Fruit fly (Drosophila melanogaster) Kc167 (cell line): ENCODE results near the gene sphinx1.

Experiments
- Myc ChIP-seq: fragments of >200 bp; optimal IDR thresholded peaks from 2 replicates; lab custom pipeline; 2017; ENCODE audit warnings: missing external identifiers
- Sin3A ChIP-seq: fragments of >200 bp; optimal IDR thresholded peaks from 2 replicates; lab custom pipeline; 2018; ENCODE audit warnings: missing external identifiers
- h ChIP-seq: fragments of >200 bp; optimal IDR thresholded peaks from 3 replicates; lab custom pipeline; 2018; ENCODE audit warnings: missing external identifiers
- insv ChIP-seq: fragments of >200 bp; optimal IDR thresholded peaks from 3 replicates; lab custom pipeline; 2018; ENCODE audit warnings: missing external identifiers
- psq ChIP-seq: fragments of >200 bp; optimal IDR thresholded peaks from 2 replicates; lab custom pipeline; 2017; ENCODE audit warnings: missing external identifiers
- ttk ChIP-seq: sonication (Bioruptor generic); optimal IDR thresholded peaks from 2 replicates; lab custom pipeline; 2017; ENCODE audit warnings: missing external identifiers

The sphinx1 gene

DNA sequence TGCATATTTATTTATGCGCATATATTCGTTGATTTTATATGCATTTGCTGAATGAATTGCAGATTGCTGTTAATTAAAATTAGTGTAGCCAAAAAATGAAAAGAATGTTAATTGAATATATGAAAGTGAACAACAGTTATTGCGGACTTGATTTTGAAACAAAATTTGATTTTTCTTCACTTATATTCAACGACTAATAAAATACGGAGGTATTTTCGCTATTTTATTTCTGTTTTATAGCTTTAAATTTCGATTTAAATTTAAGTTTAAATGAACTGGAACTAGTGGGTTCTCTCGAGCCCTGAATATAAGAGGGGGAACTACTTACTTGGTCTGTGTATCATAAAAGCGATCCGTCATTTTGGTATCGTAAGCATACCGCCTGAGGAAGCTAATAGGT lies 43.1 kb downstream of the sphinx1 start, which contains the start of gene CG32379:
Gene CG32379, plus strand, starts transcription at position 301 of the 400 bp plus-strand sequence.
- TF ChIP-seq Myc (no peak), psq (lab: Kevin White, UChicago) (no peak), ttk (no peak), insv (lab: Kevin White, UChicago) (no peak), Sin3A (no peak), h (no peak)

DNA sequence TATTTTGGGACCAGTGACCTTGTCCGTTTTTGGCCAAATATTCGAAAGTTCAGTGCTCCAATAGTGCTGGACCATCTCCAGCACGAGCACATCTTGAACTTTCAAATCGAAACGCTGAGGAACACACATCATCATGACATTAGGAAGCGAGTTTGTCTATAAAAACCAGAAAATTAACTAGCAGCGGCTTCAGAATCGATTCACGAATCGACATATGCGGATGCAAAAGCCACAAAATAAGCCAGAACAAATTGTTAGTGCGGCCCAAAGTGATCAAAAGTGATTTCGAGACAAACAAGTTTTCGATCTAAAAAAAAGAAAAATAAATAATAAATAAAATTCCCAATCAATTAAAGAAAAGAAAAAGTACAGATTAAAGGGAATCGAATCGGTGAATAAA lies 48.8 kb downstream of the sphinx1 start, which contains the start of gene CG8563:
Gene CG8563, plus strand, starts transcription at position 301 of the 400 bp plus-strand sequence.
- TF ChIP-seq Sin3A (no peak), psq (lab: Kevin White, UChicago) (no peak), Myc (no peak), h (no peak), ttk (no peak), insv (lab: Kevin White, UChicago) (no peak)

DNA sequence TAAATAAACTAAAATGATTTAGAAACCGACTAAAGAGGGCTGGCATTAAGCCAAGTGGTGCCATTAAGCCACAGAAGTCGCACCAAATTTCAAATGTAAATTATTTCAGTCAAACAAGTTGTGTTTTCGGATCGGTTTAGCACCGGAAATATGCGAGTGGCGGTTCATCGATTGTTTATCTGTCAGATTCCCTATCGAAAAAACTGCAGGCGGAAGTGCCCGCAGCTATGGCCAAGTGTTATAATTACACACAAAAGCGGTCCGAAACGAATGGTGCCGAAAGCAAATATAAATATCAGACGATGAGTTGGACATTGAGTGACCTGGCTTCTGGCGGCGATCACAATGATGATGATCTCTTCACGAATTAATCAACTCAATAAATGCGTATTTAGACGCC lies 49.2 kb downstream of the sphinx1 start:
- TF ChIP-seq h = no peak
- TF ChIP-seq insv (lab: Kevin White, UChicago) = no peak
- TF ChIP-seq ttk = no peak
